Fruit fly (Drosophila melanogaster): ENCODE results near the gene CG15536.

CG15536 gene

dm6 chr3R:30386759-30387437 is 38.1 kb downstream of the CG15536 start:
- TF ChIP-seq CG9705 (GFP tag; optimal IDR thresholded peaks at IDR 0.05) (no peak), jim (GFP tag; optimal IDR thresholded peaks at IDR 0.05) (no peak), dmrt93B (GFP tag; optimal IDR thresholded peaks at IDR 0.05) (no peak), OdsH (GFP tag; optimal IDR thresholded peaks at IDR 0.05) (peak; percentile 40), Hnf4 (GFP tag; optimal IDR thresholded peaks at IDR 0.05) (no peak), GATAd (GFP tag; optimal IDR thresholded peaks at IDR 0.05) (no peak), Sp1 (GFP tag; optimal IDR thresholded peaks at IDR 0.05) (no peak), HLH106 (tag; optimal IDR thresholded peaks at IDR 0.05) (no peak), CG32264 (GFP tag; optimal IDR thresholded peaks at IDR 0.05) (no peak), Abd-B (GFP tag; optimal IDR thresholded peaks at IDR 0.05) (no peak), rgr (GFP tag; optimal IDR thresholded peaks at IDR 0.05) (no peak), foxo (GFP tag; optimal IDR thresholded peaks at IDR 0.05) (no peak), dsf (GFP tag; optimal IDR thresholded peaks at IDR 0.05; ENCODE audit: borderline replicate concordance) (no peak), CrebA (GFP tag; optimal IDR thresholded peaks at IDR 0.05; ENCODE audit: borderline replicate concordance) (peak; percentile 72), Rel (GFP tag; optimal IDR thresholded peaks at IDR 0.05) (peak; percentile 49), Rel (tag; optimal IDR thresholded peaks at IDR 0.05) (no peak), Myc (optimal IDR thresholded peaks at IDR 0.05) (no peak), dl (GFP tag; optimal IDR thresholded peaks at IDR 0.05; ENCODE audit: insufficient read depth in 1 of 2, partially characterized antibody in 2 of 2) (peak; percentile 93 to 98), Vsx2 (GFP tag; optimal IDR thresholded peaks at IDR 0.05; ENCODE audit: partially characterized antibody) (peak; percentile 98), fru (GFP tag; optimal IDR thresholded peaks at IDR 0.05) (peak; percentile 8), Jra (GFP tag; optimal IDR thresholded peaks at IDR 0.05) (peak; percentile 8), lola (GFP tag; optimal IDR thresholded peaks at IDR 0.05) (no peak), br (GFP tag; optimal IDR thresholded peaks at IDR 0.05) (no peak), sage (GFP tag; optimal IDR thresholded peaks at IDR 0.05) (peak; percentile 69), Mio (GFP tag; optimal IDR thresholded peaks at IDR 0.05) (no peak), brk (GFP tag; optimal IDR thresholded peaks at IDR 0.05) (no peak), Dfd (GFP tag; optimal IDR thresholded peaks at IDR 0.05) (no peak), ey (GFP tag; optimal IDR thresholded peaks at IDR 0.05) (no peak), Hr83 (GFP tag; optimal IDR thresholded peaks at IDR 0.05; ENCODE audit: poor library complexity, severe bottlenecking) (no peak), pan (optimal IDR thresholded peaks at IDR 0.05) (no peak), usp (GFP tag; optimal IDR thresholded peaks at IDR 0.05) (no peak), Dif (GFP tag; optimal IDR thresholded peaks at IDR 0.05; ENCODE audit: partially characterized antibody) (peak; percentile 98)

- no peak for TF ChIP-seq Rel (GFP tag; optimal IDR thresholded peaks at IDR 0.05)
- peak; percentile 51 for TF ChIP-seq Rel (tag; optimal IDR thresholded peaks at IDR 0.05)
- no peak for TF ChIP-seq foxo (GFP tag; optimal IDR thresholded peaks at IDR 0.05)
Observed at dm6 chr3R:30385531-30385930, 39.4 kb downstream of the CG15536 start.

- TF ChIP-seq jim (GFP tag; optimal IDR thresholded peaks at IDR 0.05) (no peak), Sp1 (GFP tag; optimal IDR thresholded peaks at IDR 0.05) (no peak), Abd-B (GFP tag; optimal IDR thresholded peaks at IDR 0.05) (no peak), rgr (GFP tag; optimal IDR thresholded peaks at IDR 0.05) (no peak), br (GFP tag; optimal IDR thresholded peaks at IDR 0.05) (no peak), pan (optimal IDR thresholded peaks at IDR 0.05) (no peak), sv (GFP tag; optimal IDR thresholded peaks at IDR 0.05) (no peak), dl (GFP tag; optimal IDR thresholded peaks at IDR 0.05; ENCODE audit: insufficient read depth in 1 of 2, partially characterized antibody in 2 of 2) (no peak), Vsx2 (GFP tag; optimal IDR thresholded peaks at IDR 0.05; ENCODE audit: partially characterized antibody) (no peak), dsf (GFP tag; optimal IDR thresholded peaks at IDR 0.05; ENCODE audit: borderline replicate concordance) (no peak), usp (GFP tag; optimal IDR thresholded peaks at IDR 0.05) (no peak), h (GFP tag; optimal IDR thresholded peaks at IDR 0.05) (no peak), Dif (GFP tag; optimal IDR thresholded peaks at IDR 0.05; ENCODE audit: partially characterized antibody) (no peak), lola (GFP tag; optimal IDR thresholded peaks at IDR 0.05) (no peak), dmrt93B (GFP tag; optimal IDR thresholded peaks at IDR 0.05) (no peak), Rel (GFP tag; optimal IDR thresholded peaks at IDR 0.05) (no peak), Rel (tag; optimal IDR thresholded peaks at IDR 0.05) (no peak), Hr83 (GFP tag; optimal IDR thresholded peaks at IDR 0.05; ENCODE audit: poor library complexity, severe bottlenecking) (no peak), brk (GFP tag; optimal IDR thresholded peaks at IDR 0.05) (no peak)
Observed at dm6 chr3R:30383181-30383580, 41.8 kb downstream of the CG15536 start.

All from whole organism, wandering third instar larva.